Worm (Caenorhabditis elegans): ENCODE results near the gene CC8.2.

- TF ChIP-seq hmg-4 (GFP tag; optimal IDR thresholded peaks at IDR 0.05) (no peak), tbx-37 (GFP tag; conservative IDR thresholded peaks at IDR 0.05) (no peak), ama-1 (optimal IDR thresholded peaks at IDR 0.05) (no peak), tbx-11 (GFP tag; IDR thresholded peaks at IDR 0.05) (no peak), tra-4 (tag; optimal IDR thresholded peaks at IDR 0.05) (no peak), hnd-1 (tag; optimal IDR thresholded peaks at IDR 0.05) (no peak), F13C5.2 (tag; optimal IDR thresholded peaks at IDR 0.05) (no peak), ets-7 (tag; optimal IDR thresholded peaks at IDR 0.05) (no peak), flt-1 (GFP tag; IDR thresholded peaks at IDR 0.05) (no peak), B0310.2 (tag; optimal IDR thresholded peaks at IDR 0.05) (no peak)
Observed at ce11 chrIV:3646338-3647154, 1.9 kb downstream of the CC8.2 start.
